Worm (Caenorhabditis elegans) whole organism, L4 larva: ENCODE data around the gene glrx-3.

Source experiments
- F10B5.3 ChIP-seq: sonication (generic microtip); optimal IDR thresholded peaks from 2 replicates; lab custom pipeline; 2016; ENCODE audit warnings: mild to moderate bottlenecking, missing genetic modification characterization, missing compliant biosample characterization
- F44E2.7 ChIP-seq: fragments of 200-800 bp; sonication (Bioruptor generic); IDR thresholded peaks from 2 replicates; pipeline ENCODE4 v2.1.2; 2022; ENCODE audit warnings: missing genetic modification characterization, missing compliant biosample characterization
- F49E8.2 ChIP-seq: sonication (generic microtip); optimal IDR thresholded peaks from 2 replicates; lab custom pipeline; 2016; ENCODE audit warnings: missing compliant biosample characterization, mild to moderate bottlenecking, missing genetic modification characterization, borderline replicate concordance
- T20F7.1 ChIP-seq: fragments of 200-800 bp; sonication (Bioruptor generic); optimal IDR thresholded peaks from 2 replicates; lab custom pipeline; 2018; ENCODE audit warnings: mild to moderate bottlenecking, missing genetic modification characterization, missing compliant biosample characterization
- T26A8.4 ChIP-seq: fragments of 200-800 bp; sonication (Bioruptor generic); IDR thresholded peaks from 2 replicates; pipeline ENCODE4 v1.3.6; 2022; ENCODE audit warnings: missing genetic modification characterization, missing compliant biosample characterization
- Y48G9A.11 ChIP-seq: fragments of 200-800 bp; sonication (Bioruptor generic); IDR thresholded peaks from 2 replicates; pipeline ENCODE4 v1.3.6; 2022; ENCODE audit warnings: missing genetic modification reagents, missing genetic modification characterization, missing compliant biosample characterization
- Y5F2A.4 ChIP-seq: fragments of 200-800 bp; sonication (Bioruptor generic); optimal IDR thresholded peaks from 2 replicates; lab custom pipeline; 2018; ENCODE audit warnings: mild to moderate bottlenecking, missing genetic modification characterization, missing compliant biosample characterization
- Y75B8A.6 ChIP-seq: fragments of 200-800 bp; sonication (Bioruptor generic); IDR thresholded peaks from 2 replicates; pipeline ENCODE4 v1.3.6; 2022; ENCODE audit warnings: missing genetic modification reagents, missing genetic modification characterization, missing compliant biosample characterization
- aha-1 ChIP-seq: fragments of 150-350 bp; peaks from one replicate; lab custom pipeline; 2014; ENCODE audit warnings: missing biosample characterization, missing genetic modification characterization
- ama-1 ChIP-seq: fragments of 150-350 bp; optimal IDR thresholded peaks from 2 replicates; lab custom pipeline; 2014; ENCODE audit warnings: inconsistent platforms, mixed read lengths
- ceh-28 ChIP-seq: fragments of 150-350 bp; optimal IDR thresholded peaks from 2 replicates; lab custom pipeline; 2014; ENCODE audit warnings: missing biosample characterization, missing genetic modification reagents, missing genetic modification characterization
- ceh-62 ChIP-seq: sonication (generic microtip); optimal IDR thresholded peaks from 2 replicates; lab custom pipeline; 2017; ENCODE audit warnings: missing biosample characterization, missing genetic modification characterization
- ctbp-1 ChIP-seq: fragments of 200-800 bp; sonication (Bioruptor generic); IDR thresholded peaks from 2 replicates; pipeline ENCODE4 v1.3.6; 2022; ENCODE audit warnings: missing genetic modification reagents, missing genetic modification characterization, missing compliant biosample characterization
- daf-19 ChIP-seq: fragments of 200-800 bp; sonication (Bioruptor generic); conservative IDR thresholded peaks from 2 replicates; pipeline ENCODE4 v1.3.6; 2022; ENCODE audit warnings: missing genetic modification characterization, missing compliant biosample characterization
- dmd-6 ChIP-seq: fragments of 200-800 bp; sonication (Bioruptor generic); IDR thresholded peaks from 2 replicates; pipeline ENCODE4 v1.3.6; 2022; ENCODE audit warnings: missing genetic modification reagents, missing genetic modification characterization, missing compliant biosample characterization
- dmd-8 ChIP-seq: fragments of 200-800 bp; sonication (Bioruptor generic); IDR thresholded peaks from 2 replicates; pipeline ENCODE4 v1.3.6; 2022; ENCODE audit warnings: missing genetic modification characterization, missing compliant biosample characterization
- egl-43 ChIP-seq: fragments of 200-800 bp; sonication (Bioruptor generic); IDR thresholded peaks from 2 replicates; pipeline ENCODE4 v1.3.6; 2022; ENCODE audit warnings: missing genetic modification reagents, missing genetic modification characterization, missing compliant biosample characterization
- fkh-10 ChIP-seq: fragments of 150-350 bp; optimal IDR thresholded peaks from 2 replicates; lab custom pipeline; 2014; ENCODE audit warnings: missing biosample characterization, missing genetic modification reagents, missing genetic modification characterization
- hif-1 ChIP-seq, 2 experiments: sonication (generic microtip); optimal IDR thresholded peaks; 2 replicates each; lab custom pipeline; 2016 to 2017; ENCODE audit warnings: missing compliant biosample characterization in 2 of 2, missing genetic modification characterization in 2 of 2, missing genetic modification reagents in 2 of 2, missing genotype in 2 of 2, mild to moderate bottlenecking in 1 of 2
- hlh-30 ChIP-seq: sonication (generic microtip); optimal IDR thresholded peaks from 2 replicates; lab custom pipeline; 2017; ENCODE audit warnings: antibody characterized with exemption, mild to moderate bottlenecking, missing genetic modification characterization, missing compliant biosample characterization; ENCODE audit not compliant: insufficient read depth
- lim-7 ChIP-seq: fragments of 200-800 bp; sonication (Bioruptor generic); IDR thresholded peaks from 2 replicates; pipeline ENCODE4 v1.3.6; 2022; ENCODE audit warnings: missing genetic modification characterization, missing compliant biosample characterization
- lin-13 ChIP-seq: fragments of 150-350 bp; optimal IDR thresholded peaks from 2 replicates; lab custom pipeline; 2014; ENCODE audit warnings: missing biosample characterization, missing genetic modification reagents, missing genetic modification characterization
- lin-15B ChIP-seq: fragments of 150-350 bp; sonication (generic microtip); optimal IDR thresholded peaks from 3 replicates; lab custom pipeline; 2014; ENCODE audit warnings: missing biosample characterization, missing genetic modification characterization
- lin-29 ChIP-seq: fragments of 200-800 bp; sonication (Bioruptor generic); IDR thresholded peaks from 2 replicates; pipeline ENCODE4 v1.3.6; 2022; ENCODE audit warnings: missing genetic modification reagents, missing genetic modification characterization, missing compliant biosample characterization
- lin-38 ChIP-seq: fragments of 200-800 bp; sonication (Bioruptor generic); IDR thresholded peaks from 2 replicates; pipeline ENCODE4 v1.3.6; 2022; ENCODE audit warnings: missing genetic modification reagents, missing genetic modification characterization, missing compliant biosample characterization
- madf-9 ChIP-seq: fragments of 200-800 bp; sonication (Bioruptor generic); conservative IDR thresholded peaks from 2 replicates; pipeline ENCODE4 v1.3.6; 2022; ENCODE audit warnings: missing genetic modification reagents, missing genetic modification characterization, missing compliant biosample characterization
- mdt-29 ChIP-seq: fragments of 200-800 bp; sonication (Bioruptor generic); IDR thresholded peaks from 2 replicates; pipeline ENCODE4 v1.3.6; 2022; ENCODE audit warnings: missing genetic modification reagents, missing genetic modification characterization, missing compliant biosample characterization
- mep-1 ChIP-seq: fragments of 150-350 bp; sonication (generic microtip); optimal IDR thresholded peaks from 3 replicates; lab custom pipeline; 2014; ENCODE audit warnings: missing biosample characterization, missing genetic modification characterization
- mxl-2 ChIP-seq: fragments of 200-800 bp; sonication (Bioruptor generic); conservative IDR thresholded peaks from 2 replicates; pipeline ENCODE4 v1.3.6; 2022; ENCODE audit warnings: missing genetic modification reagents, missing genetic modification characterization, missing compliant biosample characterization
- nhr-111 ChIP-seq: fragments of 200-800 bp; sonication (Bioruptor generic); optimal IDR thresholded peaks from 2 replicates; lab custom pipeline; 2018; ENCODE audit warnings: mild to moderate bottlenecking, missing genetic modification characterization, missing compliant biosample characterization
- nhr-237 ChIP-seq: sonication (generic microtip); optimal IDR thresholded peaks from 2 replicates; lab custom pipeline; 2017; ENCODE audit warnings: missing biosample characterization, missing genetic modification characterization
- nhr-6 ChIP-seq: fragments of 150-350 bp; optimal IDR thresholded peaks from 2 replicates; lab custom pipeline; 2014; ENCODE audit warnings: missing biosample characterization, missing genetic modification characterization
- nhr-76 ChIP-seq: fragments of 150-350 bp; optimal IDR thresholded peaks from 2 replicates; lab custom pipeline; 2014; ENCODE audit warnings: missing biosample characterization, missing genetic modification characterization
- nhr-77 ChIP-seq: fragments of 150-350 bp; optimal IDR thresholded peaks from 2 replicates; lab custom pipeline; 2014; ENCODE audit warnings: missing biosample characterization, missing genetic modification characterization
- pha-4 ChIP-seq, 2 experiments: fragments of 150-350 bp in 1 of 2; fragments of 200-800 bp in 1 of 2; sonication (Bioruptor generic) in 1 of 2; IDR thresholded peaks in 1 of 2; optimal IDR thresholded peaks in 1 of 2; 2 replicates each; pipeline versions ENCODE4 v1.3.6 to Lab custom; 2014 to 2022; ENCODE audit warnings: missing genetic modification characterization in 2 of 2, missing genetic modification reagents in 2 of 2, missing biosample characterization in 1 of 2, missing compliant biosample characterization in 1 of 2
- rbr-2 ChIP-seq: sonication (generic microtip); optimal IDR thresholded peaks from 2 replicates; lab custom pipeline; 2016; ENCODE audit warnings: missing genotype, missing genetic modification characterization, missing compliant biosample characterization
- snpc-1.2 ChIP-seq: fragments of 200-800 bp; sonication (Bioruptor generic); IDR thresholded peaks from 2 replicates; pipeline ENCODE4 v1.3.6; 2022; ENCODE audit warnings: missing genetic modification reagents, missing genetic modification characterization, missing compliant biosample characterization
- tag-97 ChIP-seq: fragments of 200-800 bp; sonication (Bioruptor generic); IDR thresholded peaks from 2 replicates; pipeline ENCODE4 v1.3.6; 2022; ENCODE audit warnings: missing genetic modification characterization, missing compliant biosample characterization
- unc-130 ChIP-seq: sonication (generic microtip); optimal IDR thresholded peaks from 2 replicates; lab custom pipeline; 2016; ENCODE audit warnings: missing genetic modification reagents, missing genetic modification characterization, missing compliant biosample characterization
- unc-39 ChIP-seq: sonication (generic microtip); optimal IDR thresholded peaks from 2 replicates; lab custom pipeline; 2017; ENCODE audit warnings: missing biosample characterization, missing genetic modification characterization
- unc-62 ChIP-seq, 3 experiments: fragments of 150-350 bp in 1 of 3; sonication (generic microtip); optimal IDR thresholded peaks in 2 of 3; peaks in 1 of 3; 1 replicate in 1 of 3; 2 replicates in 2 of 3; lab custom pipeline; 2014 to 2017; ENCODE audit warnings: missing biosample characterization in 3 of 3, missing genetic modification characterization in 3 of 3, missing genetic modification reagents in 3 of 3, missing genotype in 1 of 3
- zfp-3 ChIP-seq: fragments of 200-800 bp; sonication (Bioruptor generic); conservative IDR thresholded peaks from 2 replicates; pipeline ENCODE4 v1.3.6; 2022; ENCODE audit warnings: missing genetic modification reagents, missing genetic modification characterization, missing compliant biosample characterization
- zip-11 ChIP-seq: fragments of 200-800 bp; sonication (Bioruptor generic); IDR thresholded peaks from 2 replicates; pipeline ENCODE4 v1.3.6; 2022; ENCODE audit warnings: missing genetic modification characterization, missing compliant biosample characterization
- ztf-11 ChIP-seq: fragments of 150-350 bp; optimal IDR thresholded peaks from 2 replicates; lab custom pipeline; 2014; ENCODE audit warnings: missing biosample characterization, missing genetic modification characterization

glrx-3 gene

ce11 chrV:4346799-4347198 is 5.7 kb upstream of the glrx-3 start, which contains the start of gene mcm-7 (continued):
- peak; percentile 33 for TF ChIP-seq lin-13 (GFP tag; lab: Kevin White, UChicago)
- no peak for TF ChIP-seq Y48G9A.11 (GFP tag; lab: Robert Waterston, UW)
- no peak for TF ChIP-seq ceh-62 (tag; lab: Kevin White, UChicago)
- TF ChIP-seq unc-130 (GFP tag; lab: Kevin White, UChicago), result peak; percentile 22
- no peak for TF ChIP-seq unc-39 (tag; lab: Kevin White, UChicago)
- no peak for TF ChIP-seq mdt-29
- peak in 1 of 2 experiments; percentile 30 for TF ChIP-seq hif-1 (tag; optimal IDR thresholded peaks at IDR 0.05; lab: Kevin White, UChicago)
- no peak for TF ChIP-seq snpc-1.2 (GFP tag; lab: Robert Waterston, UW)
- TF ChIP-seq lin-29 (GFP tag; lab: Robert Waterston, UW), result no peak
- TF ChIP-seq fkh-10, result no peak
- TF ChIP-seq nhr-76, result no peak
- TF ChIP-seq mxl-2 (GFP tag; lab: Robert Waterston, UW), result no peak
- TF ChIP-seq mep-1 (tag; lab: Kevin White, UChicago), result peak; percentile 71
- TF ChIP-seq madf-9, result no peak
- peak; percentile 25 for TF ChIP-seq dmd-6 (GFP tag; lab: Robert Waterston, UW)
- no peak for TF ChIP-seq lin-15B (tag; lab: Kevin White, UChicago)
- peak; percentile 68 for TF ChIP-seq aha-1 (tag; lab: Kevin White, UChicago)
- no peak for TF ChIP-seq Y75B8A.6 (GFP tag; lab: Robert Waterston, UW)
- TF ChIP-seq F49E8.2 (tag; lab: Kevin White, UChicago), result no peak
- no peak for TF ChIP-seq unc-62 (GFP tag; optimal IDR thresholded peaks at IDR 0.05 in 1 of 2; lab: Kevin White, UChicago)
- no peak for TF ChIP-seq unc-62 (tag; optimal IDR thresholded peaks at IDR 0.05; lab: Kevin White, UChicago)
- TF ChIP-seq F10B5.3, result no peak
- no peak for TF ChIP-seq nhr-77 (tag; lab: Kevin White, UChicago)
- no peak for TF ChIP-seq rbr-2 (tag; lab: Kevin White, UChicago)
- TF ChIP-seq T26A8.4 (GFP tag; lab: Robert Waterston, UW), result no peak
- TF ChIP-seq zip-11, result no peak
- no peak for TF ChIP-seq F44E2.7 (GFP tag; lab: Robert Waterston, UW)
- TF ChIP-seq nhr-237 (tag; lab: Kevin White, UChicago), result no peak
- no peak for TF ChIP-seq T20F7.1 (GFP tag; lab: Kevin White, UChicago)
- no peak for TF ChIP-seq ceh-28 (tag; lab: Kevin White, UChicago)

ce11 chrV:4346325-4346724 is 5.2 kb upstream of the glrx-3 start, which contains the start of gene hpo-18:
Gene hpo-18 (minus strand): TSS chrV:4346425.
- TF ChIP-seq aha-1 (tag; lab: Kevin White, UChicago), result peak; percentile 67
- TF ChIP-seq ctbp-1 (GFP tag; lab: Robert Waterston, UW), result no peak
- TF ChIP-seq tag-97 (GFP tag; lab: Robert Waterston, UW), result no peak
- no peak for TF ChIP-seq snpc-1.2 (GFP tag; lab: Robert Waterston, UW)

- TF ChIP-seq madf-9, result no peak
- no peak for TF ChIP-seq nhr-76
- TF ChIP-seq egl-43 (GFP tag; lab: Robert Waterston, UW), result 0 out of 2 replicates have a peak, but pooled peaks have one; percentile 37
- TF ChIP-seq daf-19 (GFP tag; lab: Robert Waterston, UW), result no peak
- no peak for TF ChIP-seq ztf-11
- no peak for TF ChIP-seq Y5F2A.4
- TF ChIP-seq nhr-6 (tag; lab: Kevin White, UChicago), result no peak
- TF ChIP-seq lin-38, result peak; percentile 44
- TF ChIP-seq Y75B8A.6 (GFP tag; lab: Robert Waterston, UW), result no peak
- no peak for TF ChIP-seq dmd-8 (GFP tag; lab: Robert Waterston, UW)
- no peak for TF ChIP-seq hlh-30 (tag; lab: Kevin White, UChicago)
- TF ChIP-seq pha-4 (GFP tag; IDR thresholded peaks at IDR 0.05; lab: Robert Waterston, UW), result 0 out of 2 replicates have a peak, but pooled peaks have one; percentile 16
- no peak for TF ChIP-seq pha-4 (tag; optimal IDR thresholded peaks at IDR 0.05; lab: Kevin White, UChicago)
- TF ChIP-seq lim-7 (GFP tag; lab: Robert Waterston, UW), result 0 out of 2 replicates have a peak, but pooled peaks have one; percentile 19
- TF ChIP-seq ama-1, result peak; percentile 74
- TF ChIP-seq zfp-3 (GFP tag; lab: Robert Waterston, UW), result 0 out of 2 replicates have a peak, but pooled peaks have one; percentile 29
- no peak for TF ChIP-seq nhr-111 (GFP tag; lab: Kevin White, UChicago)
- no peak for TF ChIP-seq fkh-10
- TF ChIP-seq, all 104 proteins: peak for 6
These were observed 4.6 kb upstream of the glrx-3 start, which contains the start of gene figl-1 for ce11 chrV:4345714-4346113. Gene figl-1 (minus strand): TSS chrV:4345999.
